Fruit fly (Drosophila melanogaster) whole organism, embryonic: Measurements from ENCODE around the gene Nmdar1.
A peak's percentile ranks its signal among the peaks of the same experiment; 100 is the strongest.

Experiments
- Ada2b ChIP-seq: fragments of 200-800 bp; sonication (Bioruptor generic); IDR thresholded peaks from 2 replicates; pipeline ENCODE4 v1.3.6; 2022; ENCODE audit warnings: missing biosample characterization, missing genetic modification characterization
- Antp ChIP-seq: fragments of 200-800 bp; sonication (Bioruptor generic); optimal IDR thresholded peaks from 3 replicates; lab custom pipeline; 2016; ENCODE audit warnings: missing biosample characterization, missing genetic modification characterization
- Asciz ChIP-seq: fragments of 200-800 bp; sonication (Bioruptor generic); optimal IDR thresholded peaks from 2 replicates; lab custom pipeline; 2017; ENCODE audit warnings: missing biosample characterization, mild to moderate bottlenecking, missing genetic modification characterization, missing genetic modification reagents
- Atf-2 ChIP-seq: fragments of 200-800 bp; sonication (Bioruptor generic); optimal IDR thresholded peaks from 2 replicates; lab custom pipeline; 2016; ENCODE audit warnings: missing biosample characterization, missing genetic modification characterization
- Awh ChIP-seq: fragments of 200-800 bp; sonication (Bioruptor generic); IDR thresholded peaks from 2 replicates; pipeline ENCODE4, ENCODE4 v1.3.6; 2022; ENCODE audit warnings: missing biosample characterization, missing genetic modification characterization
- Bdp1 ChIP-seq: fragments of 200-800 bp; sonication (Bioruptor generic); optimal IDR thresholded peaks from 3 replicates; lab custom pipeline; 2016; ENCODE audit warnings: missing biosample characterization, missing genetic modification characterization
- CG11723 ChIP-seq: fragments of 200-800 bp; sonication (Bioruptor generic); optimal IDR thresholded peaks from 2 replicates; lab custom pipeline; 2017; ENCODE audit warnings: missing biosample characterization, mild to moderate bottlenecking, missing genetic modification characterization
- CG17328 ChIP-seq: fragments of 200-800 bp; sonication (Bioruptor generic); IDR thresholded peaks from 2 replicates; pipeline ENCODE4 v1.3.6; 2022; ENCODE audit warnings: missing biosample characterization, missing genetic modification characterization
- CG17359 ChIP-seq: fragments of 200-800 bp; sonication (Bioruptor generic); optimal IDR thresholded peaks from 3 replicates; lab custom pipeline; 2018; ENCODE audit warnings: missing biosample characterization, mild to moderate bottlenecking, missing genetic modification characterization, moderate library complexity
- CG17385 ChIP-seq: fragments of 200-800 bp; sonication (Bioruptor generic); optimal IDR thresholded peaks from 3 replicates; lab custom pipeline; 2018; ENCODE audit warnings: missing biosample characterization, mild to moderate bottlenecking, missing genetic modification characterization
- CG17829 ChIP-seq: fragments of 200-800 bp; optimal IDR thresholded peaks from 2 replicates; lab custom pipeline; 2019; ENCODE audit warnings: missing biosample characterization, mild to moderate bottlenecking, missing genetic modification characterization, moderate library complexity
- CG18262 ChIP-seq: fragments of 200-800 bp; optimal IDR thresholded peaks from 3 replicates; lab custom pipeline; 2019; ENCODE audit warnings: missing biosample characterization, mild to moderate bottlenecking, missing genetic modification characterization, moderate library complexity
- CG18619 ChIP-seq: fragments of 200-800 bp; sonication (Bioruptor generic); optimal IDR thresholded peaks from 3 replicates; lab custom pipeline; 2017; ENCODE audit warnings: missing biosample characterization, mild to moderate bottlenecking, missing genetic modification characterization
- CG2116 ChIP-seq: fragments of 200-800 bp; sonication (Bioruptor generic); optimal IDR thresholded peaks from 3 replicates; lab custom pipeline; 2018; ENCODE audit warnings: missing biosample characterization, mild to moderate bottlenecking, missing genetic modification characterization
- CG32767 ChIP-seq: fragments of 200-800 bp; sonication (Bioruptor generic); IDR thresholded peaks from 2 replicates; pipeline ENCODE4 v1.3.6; 2022; ENCODE audit warnings: missing biosample characterization, missing genetic modification characterization
- CG33557 ChIP-seq: fragments of 200-800 bp; sonication (Bioruptor generic); optimal IDR thresholded peaks from 2 replicates; lab custom pipeline; 2019; ENCODE audit warnings: missing biosample characterization, mild to moderate bottlenecking, missing genetic modification characterization, moderate library complexity
- CG34376 ChIP-seq: fragments of 200-800 bp; sonication (Bioruptor generic); optimal IDR thresholded peaks from 2 replicates; lab custom pipeline; 2018; ENCODE audit warnings: missing biosample characterization, mild to moderate bottlenecking, missing genetic modification characterization
- CG7271 ChIP-seq: fragments of 200-800 bp; sonication (Bioruptor generic); optimal IDR thresholded peaks from 2 replicates; lab custom pipeline; 2018; ENCODE audit warnings: missing biosample characterization, mild to moderate bottlenecking, missing genetic modification characterization, moderate library complexity
- Dll ChIP-seq: fragments of 200-800 bp; sonication (Bioruptor generic); IDR thresholded peaks from 4 replicates; pipeline ENCODE4 v1.3.6; 2022; ENCODE audit warnings: missing biosample characterization, missing genetic modification characterization; ENCODE audit not compliant: partially characterized antibody
- ERR ChIP-seq: fragments of 200-800 bp; sonication (Bioruptor generic); optimal IDR thresholded peaks from 2 replicates; lab custom pipeline; 2016; ENCODE audit warnings: missing biosample characterization, missing genetic modification characterization
- Fer2 ChIP-seq: fragments of 200-800 bp; sonication (Bioruptor generic); optimal IDR thresholded peaks from 2 replicates; lab custom pipeline; 2018; ENCODE audit warnings: missing biosample characterization, mild to moderate bottlenecking, missing genetic modification characterization, moderate library complexity
- HHEX ChIP-seq: fragments of 200-800 bp; sonication (Bioruptor generic); optimal IDR thresholded peaks from 3 replicates; lab custom pipeline; 2017; ENCODE audit warnings: missing biosample characterization, mild to moderate bottlenecking, missing genetic modification characterization, missing genetic modification reagents
- HmgZ ChIP-seq: fragments of 200-800 bp; sonication (Bioruptor generic); optimal IDR thresholded peaks from 2 replicates; lab custom pipeline; 2018; ENCODE audit warnings: missing biosample characterization, mild to moderate bottlenecking, missing genetic modification characterization
- Hr3 ChIP-seq: fragments of 200-800 bp; sonication (Bioruptor generic); optimal IDR thresholded peaks from 3 replicates; lab custom pipeline; 2016; ENCODE audit warnings: missing biosample characterization, missing genetic modification characterization
- MESR4 ChIP-seq: fragments of 200-800 bp; sonication (Bioruptor generic); optimal IDR thresholded peaks from 2 replicates; lab custom pipeline; 2018; ENCODE audit warnings: missing biosample characterization, mild to moderate bottlenecking, missing genetic modification characterization, moderate library complexity
- Meics ChIP-seq: fragments of 200-800 bp; sonication (Bioruptor generic); optimal IDR thresholded peaks from 2 replicates; lab custom pipeline; 2017; ENCODE audit warnings: missing biosample characterization, mild to moderate bottlenecking, missing genetic modification characterization
- Mrtf ChIP-seq: fragments of 200-800 bp; sonication (Bioruptor generic); IDR thresholded peaks from 3 replicates; pipeline ENCODE4 v1.3.6; 2022; ENCODE audit warnings: missing biosample characterization, missing genetic modification characterization
- Pdp1 ChIP-seq, 2 experiments: fragments of 200-800 bp; sonication (Bioruptor generic); optimal IDR thresholded peaks; 3 replicates each; lab custom pipeline; 2016; ENCODE audit warnings: missing biosample characterization in 2 of 2, missing genetic modification characterization in 2 of 2, mild to moderate bottlenecking in 1 of 2, moderate library complexity in 1 of 2
- Side ChIP-seq: fragments of 200-800 bp; sonication (Bioruptor generic); optimal IDR thresholded peaks from 2 replicates; lab custom pipeline; 2016; ENCODE audit warnings: missing biosample characterization, missing genetic modification characterization
- YL-1 ChIP-seq: fragments of 200-800 bp; sonication (Bioruptor generic); optimal IDR thresholded peaks from 3 replicates; lab custom pipeline; 2017; ENCODE audit warnings: missing biosample characterization, mild to moderate bottlenecking, missing genetic modification characterization
- bbx ChIP-seq: fragments of 200-800 bp; sonication (Bioruptor generic); IDR thresholded peaks from 2 replicates; pipeline ENCODE4 v1.3.6; 2022; ENCODE audit warnings: missing biosample characterization, missing genetic modification characterization; ENCODE audit not compliant: partially characterized antibody
- ci ChIP-seq: fragments of 200-800 bp; sonication (Bioruptor generic); IDR thresholded peaks from 3 replicates; pipeline ENCODE4 v1.3.6; 2022; ENCODE audit warnings: missing biosample characterization, missing genetic modification characterization
- ewg ChIP-seq: fragments of 200-800 bp; sonication (Bioruptor generic); optimal IDR thresholded peaks from 3 replicates; lab custom pipeline; 2017; ENCODE audit warnings: mild to moderate bottlenecking, missing biosample characterization, missing genetic modification reagents, missing genetic modification characterization
- fd3F ChIP-seq: fragments of 200-800 bp; sonication (Bioruptor generic); optimal IDR thresholded peaks from 2 replicates; lab custom pipeline; 2018; ENCODE audit warnings: missing biosample characterization, mild to moderate bottlenecking, missing genetic modification characterization, moderate library complexity
- fu2 ChIP-seq: fragments of 200-800 bp; sonication (Bioruptor generic); optimal IDR thresholded peaks from 2 replicates; lab custom pipeline; 2016; ENCODE audit warnings: missing biosample characterization, missing genetic modification characterization
- grn ChIP-seq: fragments of 200-800 bp; sonication (Bioruptor generic); optimal IDR thresholded peaks from 3 replicates; lab custom pipeline; 2017; ENCODE audit warnings: missing biosample characterization, missing genetic modification characterization
- hbn ChIP-seq: fragments of 200-800 bp; sonication (Bioruptor generic); IDR thresholded peaks from 2 replicates; pipeline ENCODE4 v1.3.6; 2022; ENCODE audit warnings: missing biosample characterization, missing genetic modification characterization; ENCODE audit not compliant: partially characterized antibody
- hkb ChIP-seq, 2 experiments: fragments of 200-800 bp in 1 of 2; fragments of >200 bp in 1 of 2; sonication (Bioruptor generic) in 1 of 2; IDR thresholded peaks in 1 of 2; optimal IDR thresholded peaks in 1 of 2; 2 replicates each; pipeline versions ENCODE4 v1.3.6 to Lab custom; 2017 to 2022; ENCODE audit warnings: missing biosample characterization in 1 of 2, missing genetic modification characterization in 1 of 2
- nerfin-2 ChIP-seq: fragments of 200-800 bp; sonication (Bioruptor generic); IDR thresholded peaks from 2 replicates; pipeline ENCODE4 v1.3.6; 2022; ENCODE audit warnings: missing biosample characterization, missing genetic modification characterization; ENCODE audit not compliant: partially characterized antibody
- nom ChIP-seq: fragments of 200-800 bp; sonication (Bioruptor generic); optimal IDR thresholded peaks from 2 replicates; lab custom pipeline; 2017; ENCODE audit warnings: missing biosample characterization, missing genetic modification characterization, mild to moderate bottlenecking, moderate library complexity, missing genetic modification reagents
- pfk ChIP-seq: fragments of 200-800 bp; sonication (Bioruptor generic); optimal IDR thresholded peaks from 2 replicates; lab custom pipeline; 2018; ENCODE audit warnings: missing biosample characterization, mild to moderate bottlenecking, missing genetic modification characterization, moderate library complexity
- phol ChIP-seq: fragments of 200-800 bp; sonication (Bioruptor generic); optimal IDR thresholded peaks from 3 replicates; lab custom pipeline; 2018; ENCODE audit warnings: missing biosample characterization, mild to moderate bottlenecking, missing genetic modification characterization, moderate library complexity
- pum ChIP-seq: fragments of 200-800 bp; sonication (Bioruptor generic); optimal IDR thresholded peaks from 2 replicates; lab custom pipeline; 2016; ENCODE audit warnings: missing biosample characterization, missing genetic modification characterization
- pzg ChIP-seq: fragments of 200-800 bp; sonication (Bioruptor generic); optimal IDR thresholded peaks from 3 replicates; lab custom pipeline; 2018; ENCODE audit warnings: missing biosample characterization, mild to moderate bottlenecking, missing genetic modification characterization, moderate library complexity
- stwl ChIP-seq: fragments of 200-800 bp; sonication (Bioruptor generic); optimal IDR thresholded peaks from 3 replicates; lab custom pipeline; 2018; ENCODE audit warnings: missing biosample characterization, mild to moderate bottlenecking, missing genetic modification characterization, moderate library complexity
- zen2 ChIP-seq: fragments of 200-800 bp; sonication (Bioruptor generic); IDR thresholded peaks from 3 replicates; pipeline ENCODE4 v1.3.6; 2022; ENCODE audit warnings: missing biosample characterization, missing genetic modification characterization; ENCODE audit not compliant: partially characterized antibody

The Nmdar1 gene

dm6 chr3R:5570635-5571436, 47.7 kb upstream of the Nmdar1 start, which contains the start of gene CRMP (continued):
- no peak for TF ChIP-seq CG2116 (GFP tag; lab: Kevin White, UChicago)
- no peak for TF ChIP-seq Mrtf (GFP tag; lab: Robert Waterston, UW)
- TF ChIP-seq Atf-2 (GFP tag; lab: Kevin White, UChicago): no peak
- peak; percentile 92 for TF ChIP-seq grn (GFP tag; lab: Kevin White, UChicago)
- no peak for TF ChIP-seq Fer2
- no peak for TF ChIP-seq Hr3 (GFP tag; lab: Kevin White, UChicago)
- TF ChIP-seq pfk (GFP tag; lab: Kevin White, UChicago): no peak
- TF ChIP-seq nom: peak; percentile 46
- TF ChIP-seq Dll (GFP tag; lab: Robert Waterston, UW): peak; percentile 49; the same call in 1 of the 4 replicates
- TF ChIP-seq Antp (GFP tag; lab: Kevin White, UChicago): no peak
- peak; percentile 89 for TF ChIP-seq CG32767 (GFP tag; lab: Robert Waterston, UW)
- TF ChIP-seq Awh (GFP tag; lab: Robert Waterston, UW): no peak
- TF ChIP-seq YL-1 (GFP tag; lab: Kevin White, UChicago): peak; percentile 69
- peak; percentile 38 for TF ChIP-seq phol
- peak; percentile 4 for TF ChIP-seq Asciz (GFP tag; lab: Kevin White, UChicago)
- peak; percentile 99 for TF ChIP-seq stwl (tag; lab: Kevin White, UChicago)
- 0 out of 2 replicates have a peak, but pooled peaks have one; percentile 5 for TF ChIP-seq CG17328 (GFP tag; lab: Robert Waterston, UW)
- TF ChIP-seq pzg (GFP tag; lab: Kevin White, UChicago): peak; percentile 8
- TF ChIP-seq CG11723 (GFP tag; lab: Kevin White, UChicago): no peak
- peak; percentile 24; the same call in 1 of the 3 replicates for TF ChIP-seq zen2
- peak; percentile 24 for TF ChIP-seq CG33557 (GFP tag; lab: Kevin White, UChicago)
- TF ChIP-seq bbx (GFP tag; lab: Robert Waterston, UW): no peak
- TF ChIP-seq Side (GFP tag; lab: Kevin White, UChicago): no peak
- TF ChIP-seq hbn (GFP tag; lab: Robert Waterston, UW): peak; percentile 54
- peak; percentile 21 for TF ChIP-seq CG18262 (tag; lab: Kevin White, UChicago)
- TF ChIP-seq Pdp1 (GFP tag; optimal IDR thresholded peaks at IDR 0.05; lab: Kevin White, UChicago): peak in 1 of 2 experiments; percentile 61
- TF ChIP-seq CG34376 (GFP tag; lab: Kevin White, UChicago): peak; percentile 43

- peak; percentile 41 for TF ChIP-seq MESR4
- 0 out of 3 replicates have a peak, but pooled peaks have one; percentile 27 for TF ChIP-seq ci (GFP tag; lab: Robert Waterston, UW)
- TF ChIP-seq ERR (GFP tag; lab: Kevin White, UChicago): peak; percentile 24
- peak; percentile 74 for TF ChIP-seq Ada2b (GFP tag; lab: Robert Waterston, UW)
- TF ChIP-seq Bdp1 (GFP tag; lab: Kevin White, UChicago): peak; percentile 28
- peak; percentile 55 for TF ChIP-seq fd3F (GFP tag; lab: Kevin White, UChicago)
- peak; percentile 26 for TF ChIP-seq fu2 (GFP tag; lab: Kevin White, UChicago)
- peak; percentile 63 for TF ChIP-seq Hr3 (GFP tag; lab: Kevin White, UChicago)
- peak; percentile 72 for TF ChIP-seq HmgZ
- peak; percentile 45 for TF ChIP-seq ewg (GFP tag; lab: Kevin White, UChicago)
- TF ChIP-seq CG17829 (tag; lab: Kevin White, UChicago): peak; percentile 83
- TF ChIP-seq CG7271: peak; percentile 57
- TF ChIP-seq Meics (GFP tag; lab: Kevin White, UChicago): peak; percentile 44
- TF ChIP-seq CG17385: peak; percentile 45
- peak; percentile 47 for TF ChIP-seq CG17359 (tag; lab: Kevin White, UChicago)
- peak; percentile 53 for TF ChIP-seq pum (GFP tag; lab: Kevin White, UChicago)
- peak; percentile 12 for TF ChIP-seq CG18619
- 0 out of 2 replicates have a peak, but pooled peaks have one; percentile 30 for TF ChIP-seq nerfin-2 (GFP tag; lab: Robert Waterston, UW)
- TF ChIP-seq HHEX (GFP tag; lab: Kevin White, UChicago): peak; percentile 27
- peak; percentile 82 for TF ChIP-seq phol
- no peak for TF ChIP-seq hkb (optimal IDR thresholded peaks at IDR 0.05; lab: Kevin White, UChicago)
- TF ChIP-seq hkb (GFP tag; IDR thresholded peaks at IDR 0.05; lab: Robert Waterston, UW): peak; percentile 68
Observed at dm6 chr3R:5568590-5568989, 45.5 kb upstream of the Nmdar1 start, which contains the start of the genes CG2931 and Rheb. Gene CG2931, minus strand, starts transcription at chr3R:5568615. Gene Rheb, plus strand, starts transcription at chr3R:5568921.
